Worm (Caenorhabditis elegans) whole organism, L1 larva: ENCODE measurements around the gene K11D12.6.

Source experiments
- alr-1 ChIP-seq: fragments of 200-800 bp; sonication (Bioruptor generic); optimal IDR thresholded peaks from 2 replicates; lab custom pipeline; 2018; ENCODE audit warnings: borderline replicate concordance, mild to moderate bottlenecking, missing genetic modification characterization, missing compliant biosample characterization
- ama-1 ChIP-seq: fragments of 150-350 bp; optimal IDR thresholded peaks from 2 replicates; lab custom pipeline; 2014
- lin-35 ChIP-seq, 2 experiments: fragments of 150-350 bp; optimal IDR thresholded peaks; 2 replicates each; lab custom pipeline; 2014; ENCODE audit warnings: missing biosample characterization in 2 of 2, missing genetic modification characterization in 2 of 2, missing genetic modification reagents in 2 of 2
- mdl-1 ChIP-seq, 2 experiments: fragments of 150-350 bp; optimal IDR thresholded peaks; 2 replicates each; lab custom pipeline; 2014 to 2017; ENCODE audit warnings: missing biosample characterization in 2 of 2, missing genetic modification characterization in 2 of 2, inconsistent platforms in 1 of 2
- nhr-237 ChIP-seq: fragments of 150-350 bp; optimal IDR thresholded peaks from 2 replicates; lab custom pipeline; 2014; ENCODE audit warnings: missing biosample characterization, missing genetic modification characterization
- nhr-90 ChIP-seq: sonication (generic microtip); optimal IDR thresholded peaks from 2 replicates; lab custom pipeline; 2016; ENCODE audit warnings: mild to moderate bottlenecking, missing genetic modification characterization, missing compliant biosample characterization; ENCODE audit not compliant: poor library complexity
- sox-4 ChIP-seq: sonication (generic microtip); optimal IDR thresholded peaks from 2 replicates; lab custom pipeline; 2016; ENCODE audit warnings: missing genetic modification characterization, missing compliant biosample characterization
- zag-1 ChIP-seq: fragments of 150-350 bp; optimal IDR thresholded peaks from 2 replicates; lab custom pipeline; 2014; ENCODE audit warnings: missing biosample characterization, missing genetic modification characterization

ce11 chrV:4995155-4995554 is 39.8 kb downstream of the K11D12.6 start, which contains the start of gene ncx-9:
- TF ChIP-seq nhr-90 (no peak), nhr-237 (tag; lab: Kevin White, UChicago) (no peak), ama-1 (lab: Kevin White, UChicago) (no peak), alr-1 (tag; lab: Kevin White, UChicago) (no peak), mdl-1 (tag; optimal IDR thresholded peaks at IDR 0.05; lab: Kevin White, UChicago) (no peak), sox-4 (no peak), zag-1 (no peak), lin-35 (GFP tag; optimal IDR thresholded peaks at IDR 0.05; lab: Kevin White, UChicago) (no peak)
